Worm (Caenorhabditis elegans) whole organism, L1 larva: ENCODE measurements around the gene T19C3.2.

ENCODE experiments used
- C04F5.9 ChIP-seq: sonication (generic microtip); optimal IDR thresholded peaks from 2 replicates; lab custom pipeline; 2016; ENCODE audit warnings: missing genetic modification characterization, missing compliant biosample characterization
- aha-1 ChIP-seq: fragments of 150-350 bp; optimal IDR thresholded peaks from 2 replicates; lab custom pipeline; 2014; ENCODE audit warnings: missing biosample characterization, missing genetic modification characterization
- ama-1 ChIP-seq: fragments of 150-350 bp; optimal IDR thresholded peaks from 2 replicates; lab custom pipeline; 2014
- ceh-63 ChIP-seq: fragments of 200-800 bp; sonication (Bioruptor generic); optimal IDR thresholded peaks from 2 replicates; lab custom pipeline; 2018; ENCODE audit warnings: mild to moderate bottlenecking, missing genetic modification characterization, missing compliant biosample characterization
- ceh-8 ChIP-seq: fragments of 200-800 bp; sonication (Bioruptor generic); optimal IDR thresholded peaks from 2 replicates; lab custom pipeline; 2018; ENCODE audit warnings: mild to moderate bottlenecking, missing genetic modification characterization, moderate library complexity, missing compliant biosample characterization
- ceh-82 ChIP-seq, 3 experiments: fragments of 150-350 bp in 1 of 3; sonication (generic microtip) in 2 of 3; optimal IDR thresholded peaks; 2 replicates each; lab custom pipeline; 2014 to 2017; ENCODE audit warnings: missing biosample characterization in 3 of 3, missing genetic modification characterization in 3 of 3
- dpl-1 ChIP-seq, 3 experiments: fragments of 150-350 bp in 2 of 3; sonication (generic microtip) in 1 of 3; optimal IDR thresholded peaks; 2 replicates each; lab custom pipeline; 2014 to 2017; ENCODE audit warnings: missing biosample characterization in 3 of 3, missing genetic modification characterization in 3 of 3, missing genetic modification reagents in 3 of 3
- efl-1 ChIP-seq, 4 experiments: fragments of 150-350 bp; optimal IDR thresholded peaks in 3 of 4; peaks in 1 of 4; 1 replicate in 1 of 4; 2 replicates in 3 of 4; lab custom pipeline; 2014; ENCODE audit warnings: missing biosample characterization in 2 of 4, missing genetic modification characterization in 2 of 4, missing genetic modification reagents in 2 of 4
- egl-13 ChIP-seq: sonication (generic microtip); optimal IDR thresholded peaks from 2 replicates; lab custom pipeline; 2016; ENCODE audit warnings: missing genotype, missing genetic modification reagents, missing genetic modification characterization, missing compliant biosample characterization
- elt-2 ChIP-seq: sonication (generic microtip); optimal IDR thresholded peaks from 2 replicates; lab custom pipeline; 2016; ENCODE audit warnings: missing genetic modification characterization, mild to moderate bottlenecking, inconsistent platforms, missing compliant biosample characterization, missing genetic modification reagents
- fkh-4 ChIP-seq: sonication (generic microtip); optimal IDR thresholded peaks from 2 replicates; lab custom pipeline; 2016; ENCODE audit warnings: missing compliant biosample characterization, missing genetic modification characterization, borderline replicate concordance
- fos-1 ChIP-seq: fragments of 150-350 bp; optimal IDR thresholded peaks from 2 replicates; lab custom pipeline; 2014; ENCODE audit warnings: missing biosample characterization, missing genetic modification characterization
- hlh-17 ChIP-seq: fragments of 200-800 bp; sonication (Bioruptor generic); optimal IDR thresholded peaks from 2 replicates; lab custom pipeline; 2018; ENCODE audit warnings: missing genetic modification characterization, mild to moderate bottlenecking, missing compliant biosample characterization, moderate library complexity, borderline replicate concordance
- irx-1 ChIP-seq: sonication (generic microtip); optimal IDR thresholded peaks from 2 replicates; lab custom pipeline; 2016; ENCODE audit warnings: missing genetic modification characterization, missing compliant biosample characterization
- isw-1 ChIP-seq: fragments of 200-800 bp; sonication (Bioruptor generic); IDR thresholded peaks from 2 replicates; pipeline ENCODE4 v1.3.6; 2022; ENCODE audit warnings: missing genetic modification characterization, missing compliant biosample characterization
- jun-1 ChIP-seq: fragments of 150-350 bp; optimal IDR thresholded peaks from 2 replicates; lab custom pipeline; 2014; ENCODE audit warnings: missing biosample characterization, missing genetic modification reagents, missing genetic modification characterization
- lin-14 ChIP-seq: fragments of 200-800 bp; sonication (Bioruptor generic); optimal IDR thresholded peaks from 2 replicates; lab custom pipeline; 2018; ENCODE audit warnings: mild to moderate bottlenecking, missing genetic modification characterization, moderate library complexity, missing compliant biosample characterization
- lin-15B ChIP-seq: fragments of 150-350 bp; sonication (generic microtip); optimal IDR thresholded peaks from 3 replicates; lab custom pipeline; 2014; ENCODE audit warnings: missing biosample characterization, missing genetic modification characterization
- lin-35 ChIP-seq, 2 experiments: fragments of 150-350 bp; optimal IDR thresholded peaks; 2 replicates each; lab custom pipeline; 2014; ENCODE audit warnings: missing biosample characterization in 2 of 2, missing genetic modification characterization in 2 of 2, missing genetic modification reagents in 2 of 2
- lin-39 ChIP-seq: fragments of 150-350 bp; optimal IDR thresholded peaks from 2 replicates; lab custom pipeline; 2014; ENCODE audit warnings: missing biosample characterization, missing genetic modification reagents, missing genetic modification characterization
- lir-3 ChIP-seq: sonication (generic microtip); optimal IDR thresholded peaks from 2 replicates; lab custom pipeline; 2016; ENCODE audit warnings: mild to moderate bottlenecking, missing genetic modification characterization, moderate library complexity, missing compliant biosample characterization; ENCODE audit not compliant: poor library complexity
- mep-1 ChIP-seq: fragments of 150-350 bp; optimal IDR thresholded peaks from 2 replicates; lab custom pipeline; 2014; ENCODE audit warnings: missing biosample characterization, missing genetic modification characterization
- nhr-20 ChIP-seq: sonication (generic microtip); optimal IDR thresholded peaks from 2 replicates; lab custom pipeline; 2016; ENCODE audit warnings: mild to moderate bottlenecking, missing genetic modification characterization, missing compliant biosample characterization
- nhr-71 ChIP-seq: sonication (generic microtip); optimal IDR thresholded peaks from 2 replicates; lab custom pipeline; 2016; ENCODE audit warnings: mild to moderate bottlenecking, missing genetic modification characterization, moderate library complexity, missing compliant biosample characterization
- nhr-76 ChIP-seq: sonication (generic microtip); optimal IDR thresholded peaks from 2 replicates; lab custom pipeline; 2017; ENCODE audit warnings: missing biosample characterization, missing genetic modification characterization
- nhr-77 ChIP-seq: fragments of 150-350 bp; optimal IDR thresholded peaks from 2 replicates; lab custom pipeline; 2014; ENCODE audit warnings: missing biosample characterization, missing genetic modification characterization
- nhr-90 ChIP-seq: sonication (generic microtip); optimal IDR thresholded peaks from 2 replicates; lab custom pipeline; 2016; ENCODE audit warnings: mild to moderate bottlenecking, missing genetic modification characterization, missing compliant biosample characterization; ENCODE audit not compliant: poor library complexity
- pag-3 ChIP-seq: sonication (generic microtip); optimal IDR thresholded peaks from 2 replicates; lab custom pipeline; 2017; ENCODE audit warnings: missing genetic modification characterization, mild to moderate bottlenecking, missing compliant biosample characterization, antibody characterized with exemption, borderline replicate concordance; ENCODE audit not compliant: insufficient read depth
- pqm-1 ChIP-seq: sonication (generic microtip); optimal IDR thresholded peaks from 3 replicates; lab custom pipeline; 2017; ENCODE audit warnings: missing biosample characterization, missing genetic modification characterization
- snpc-4 ChIP-seq: fragments of 150-350 bp; optimal IDR thresholded peaks from 2 replicates; lab custom pipeline; 2014; ENCODE audit warnings: missing biosample characterization, missing genetic modification characterization
- sox-4 ChIP-seq: sonication (generic microtip); optimal IDR thresholded peaks from 2 replicates; lab custom pipeline; 2016; ENCODE audit warnings: missing genetic modification characterization, missing compliant biosample characterization
- swsn-7 ChIP-seq: sonication (generic microtip); optimal IDR thresholded peaks from 2 replicates; lab custom pipeline; 2016; ENCODE audit warnings: missing genetic modification characterization, missing compliant biosample characterization
- tbx-2 ChIP-seq: sonication (generic microtip); optimal IDR thresholded peaks from 2 replicates; lab custom pipeline; 2016; ENCODE audit warnings: missing genetic modification characterization, missing compliant biosample characterization
- unc-30 ChIP-seq: sonication (generic microtip); optimal IDR thresholded peaks from 2 replicates; lab custom pipeline; 2017; ENCODE audit warnings: missing biosample characterization, missing genetic modification characterization
- unc-62 ChIP-seq: fragments of 150-350 bp; optimal IDR thresholded peaks from 2 replicates; lab custom pipeline; 2014; ENCODE audit warnings: missing biosample characterization, missing genetic modification reagents, missing genetic modification characterization
- unc-98 ChIP-seq: fragments of 200-800 bp; sonication (Bioruptor generic); IDR thresholded peaks from 2 replicates; pipeline ENCODE4 v1.3.6; 2022; ENCODE audit warnings: missing genetic modification characterization, missing compliant biosample characterization
- zip-4 ChIP-seq: fragments of 200-800 bp; sonication (Bioruptor generic); optimal IDR thresholded peaks from 2 replicates; lab custom pipeline; 2018; ENCODE audit warnings: mild to moderate bottlenecking, missing genetic modification characterization, moderate library complexity, missing compliant biosample characterization
- ztf-11 ChIP-seq, 2 experiments: sonication (generic microtip); optimal IDR thresholded peaks; 2 replicates each; lab custom pipeline; 2016 to 2017; ENCODE audit warnings: missing genetic modification characterization in 2 of 2, missing biosample characterization in 1 of 2, missing compliant biosample characterization in 1 of 2

The T19C3.2 gene

ce11 chrIII:605415-606054 is 11.8 kb downstream of the T19C3.2 start, which contains the start of the genes Y55B1AR.4 and ttr-7:
Gene Y55B1AR.4 (minus strand): TSS chrIII:605515.
Gene ttr-7 (plus strand): TSS chrIII:606004.
- no peak for TF ChIP-seq isw-1 (GFP tag; lab: Robert Waterston, UW)
- no peak for TF ChIP-seq unc-98 (GFP tag; lab: Robert Waterston, UW)
- no peak for TF ChIP-seq nhr-76 (tag; lab: Kevin White, UChicago)
- no peak for TF ChIP-seq hlh-17 (GFP tag; lab: Kevin White, UChicago)
- no peak for TF ChIP-seq lin-15B
- TF ChIP-seq ceh-63 (GFP tag; lab: Kevin White, UChicago): no peak
- TF ChIP-seq dpl-1 (GFP tag; optimal IDR thresholded peaks at IDR 0.05; lab: Kevin White, UChicago): no peak
- TF ChIP-seq aha-1 (tag; lab: Kevin White, UChicago): no peak
- TF ChIP-seq lin-35 (GFP tag; optimal IDR thresholded peaks at IDR 0.05; lab: Kevin White, UChicago): no peak
- TF ChIP-seq C04F5.9 (tag; lab: Kevin White, UChicago): no peak
- no peak for TF ChIP-seq zip-4 (GFP tag; lab: Kevin White, UChicago)

DNA sequence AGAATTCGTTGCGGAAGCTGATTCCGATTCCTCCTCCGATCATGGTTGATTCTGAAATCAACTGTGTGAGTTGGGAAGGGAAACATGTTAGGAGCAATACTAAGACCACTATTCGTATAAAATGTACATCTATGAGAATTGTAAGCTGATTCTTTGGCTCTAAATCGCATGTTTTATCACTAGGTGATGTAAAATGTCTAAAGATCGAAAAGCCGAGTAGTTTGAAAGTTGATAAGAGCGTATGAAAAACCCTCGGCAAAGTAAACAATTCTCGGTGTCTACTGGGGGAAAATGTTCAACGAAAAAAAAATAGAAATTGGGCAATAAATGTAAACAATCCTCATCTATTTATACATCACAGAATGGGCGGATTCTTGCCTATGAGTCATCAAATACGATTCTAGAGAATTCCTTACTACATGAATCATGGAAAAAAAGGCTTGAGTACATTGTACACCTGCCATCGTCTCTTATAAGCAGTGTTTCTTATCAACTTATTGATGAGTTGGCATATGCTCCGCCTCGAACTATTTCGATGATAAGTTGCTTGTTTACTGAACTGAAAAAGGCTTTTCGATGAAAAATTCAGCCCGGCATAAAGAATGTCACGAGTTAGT is 16.9 kb downstream of the T19C3.2 start, which contains the start of gene lec-6:
Gene lec-6, minus strand, starts transcription at position 51 of the 617 bp plus-strand sequence.
- TF ChIP-seq ztf-11 (tag; optimal IDR thresholded peaks at IDR 0.05; lab: Kevin White, UChicago): no peak
- no peak for TF ChIP-seq unc-62
- no peak for TF ChIP-seq ama-1 (lab: Kevin White, UChicago)
- peak; percentile 1 for TF ChIP-seq nhr-77 (tag; lab: Kevin White, UChicago)
- no peak for TF ChIP-seq ceh-8 (GFP tag; lab: Kevin White, UChicago)
- TF ChIP-seq mep-1: no peak
- peak in 1 of 2 experiments; percentile 51 for TF ChIP-seq lin-35 (GFP tag; optimal IDR thresholded peaks at IDR 0.05; lab: Kevin White, UChicago)
- no peak for TF ChIP-seq fkh-4 (tag; lab: Kevin White, UChicago)
- no peak for TF ChIP-seq pag-3 (tag; lab: Kevin White, UChicago)
- TF ChIP-seq lin-15B: no peak
- peak; percentile 74 for TF ChIP-seq fos-1 (tag; lab: Kevin White, UChicago)
- no peak for TF ChIP-seq ceh-82 (tag; optimal IDR thresholded peaks at IDR 0.05; lab: Kevin White, UChicago)
- TF ChIP-seq lir-3 (tag; lab: Kevin White, UChicago): no peak
- TF ChIP-seq lin-39 (tag; lab: Kevin White, UChicago): no peak
- TF ChIP-seq irx-1 (tag; lab: Kevin White, UChicago): peak; percentile 21
- peak; percentile 11 for TF ChIP-seq lin-14 (GFP tag; lab: Kevin White, UChicago)
- peak; percentile 56 for TF ChIP-seq nhr-71 (tag; lab: Kevin White, UChicago)
- no peak for TF ChIP-seq sox-4
- peak; percentile 8 for TF ChIP-seq nhr-90
- TF ChIP-seq nhr-20 (tag; lab: Kevin White, UChicago): peak; percentile 1
- TF ChIP-seq swsn-7: no peak
- peak; percentile 38 for TF ChIP-seq pqm-1 (tag; lab: Kevin White, UChicago)
- TF ChIP-seq efl-1 (optimal IDR thresholded peaks at IDR 0.05; lab: Kevin White, UChicago): no peak
- TF ChIP-seq efl-1 (GFP tag; optimal IDR thresholded peaks at IDR 0.05 in 1 of 2; lab: Kevin White, UChicago): peak in 1 of 2 experiments; percentile 84
- peak; percentile 97 for TF ChIP-seq elt-2 (tag; lab: Kevin White, UChicago)
- TF ChIP-seq jun-1: peak; percentile 64
- no peak for TF ChIP-seq unc-30 (tag; lab: Kevin White, UChicago)
- TF ChIP-seq egl-13 (tag; lab: Kevin White, UChicago): no peak

- no peak for TF ChIP-seq snpc-4
- no peak for TF ChIP-seq tbx-2
- TF ChIP-seq elt-2 (tag; lab: Kevin White, UChicago): peak; percentile 33
These were observed 18.1 kb downstream of the T19C3.2 start for ce11 chrIII:599279-599678.
